Fruit fly (Drosophila melanogaster): ENCODE measurements around the gene CG15602.
A peak's percentile ranks its signal among the peaks of the same experiment; 100 is the strongest.
"Not testable (repeated sequence)": the region's sequence is repeated elsewhere in the genome, so short reads cannot be mapped to it uniquely, and the experiment has no call there.

The CG15602 gene

dm6 chrX:15799085-15799557 lies at the start of gene CG15602, which contains the start of gene sordd2:
TSS of gene CG15602 (plus strand) at chrX:15799426.
TSS of gene sordd2 (minus strand) at chrX:15799162.
- TF ChIP-seq CG17801 (GFP tag; optimal IDR thresholded peaks at IDR 0.05; ENCODE audit: partially characterized antibody): not testable (repeated sequence)

DNA sequence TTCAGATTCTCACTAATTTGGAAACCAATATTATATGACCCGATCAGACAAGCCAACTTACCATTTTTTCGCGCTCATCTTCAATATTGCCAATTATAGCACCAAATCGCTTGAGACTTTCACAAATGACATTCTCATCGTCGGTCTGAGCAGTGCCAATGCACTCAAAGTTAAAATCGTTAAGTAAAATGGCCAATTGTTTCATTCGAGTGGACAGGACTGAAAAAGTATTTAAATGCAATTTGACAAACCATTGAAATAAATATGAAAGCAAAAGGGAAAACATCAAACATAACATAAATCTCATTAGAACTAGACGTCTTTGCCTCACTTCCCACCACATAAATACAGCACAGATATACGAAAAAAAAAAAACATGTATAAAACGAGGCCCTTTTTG lies 43.2 kb upstream of the CG15602 start, which contains the start of gene CG8260:
TSS of gene CG8260 (plus strand) at position 301 of the 400 bp plus-strand sequence.
- TF ChIP-seq CG17801 (GFP tag; optimal IDR thresholded peaks at IDR 0.05; ENCODE audit: partially characterized antibody): no peak

DNA sequence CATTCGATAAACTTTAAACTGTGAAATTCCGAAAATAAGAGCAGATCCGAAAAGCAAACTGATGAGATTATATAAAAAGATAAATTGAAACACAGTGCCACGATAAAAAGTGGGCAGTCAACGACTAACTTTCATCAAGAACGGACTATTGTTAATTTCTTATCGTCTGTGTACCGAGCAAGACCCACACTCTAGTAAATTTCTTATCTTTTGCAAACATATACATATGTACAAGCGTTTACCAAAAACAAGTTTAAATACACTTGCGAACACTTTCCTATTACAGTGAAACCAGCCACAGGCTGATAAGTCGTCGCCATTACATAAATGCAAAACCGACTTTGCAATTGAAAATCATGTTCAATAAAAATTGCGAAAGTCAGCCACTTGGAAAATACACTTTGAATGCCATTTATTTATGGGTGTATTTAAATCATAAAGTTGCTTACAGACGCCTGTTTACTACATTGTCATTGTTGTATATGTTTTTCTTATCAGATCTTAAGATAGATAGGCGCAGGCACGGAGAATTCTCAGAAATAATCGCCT lies 40.5 kb upstream of the CG15602 start:
- TF ChIP-seq CG17801 (GFP tag; optimal IDR thresholded peaks at IDR 0.05; ENCODE audit: partially characterized antibody): no peak

DNA sequence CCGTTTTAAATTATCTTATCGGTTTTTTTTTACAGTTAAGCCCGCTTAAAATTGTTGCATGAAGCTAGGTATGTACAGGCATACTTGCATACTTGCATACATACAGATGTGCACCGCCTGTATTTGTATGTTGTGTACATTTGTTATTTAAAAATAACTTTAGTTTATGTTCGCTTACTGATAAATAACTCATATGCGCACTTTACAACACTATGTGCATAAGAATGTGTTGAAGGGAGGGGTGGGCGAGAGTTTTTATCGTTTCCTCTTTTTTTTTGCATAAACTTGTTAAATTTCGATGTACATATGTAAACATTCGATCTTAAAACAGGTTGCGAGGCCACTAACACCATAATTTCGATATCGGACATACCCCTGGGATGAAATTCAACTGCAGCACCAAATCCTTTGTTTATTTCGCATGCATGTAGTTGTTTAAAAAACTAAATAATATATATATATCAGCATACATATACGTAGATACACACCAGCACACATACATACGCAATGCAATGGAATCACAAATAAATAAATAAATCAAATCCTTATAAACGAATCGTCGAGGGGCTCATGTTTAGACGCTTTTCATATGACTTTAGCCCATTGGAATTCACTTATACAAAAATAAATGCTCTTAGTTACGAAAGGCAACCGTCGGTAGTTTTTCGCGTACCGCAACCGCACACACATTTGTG lies 39.3 kb upstream of the CG15602 start:
- peak; percentile 1 for TF ChIP-seq CG17801 (GFP tag; optimal IDR thresholded peaks at IDR 0.05; ENCODE audit: partially characterized antibody)

DNA sequence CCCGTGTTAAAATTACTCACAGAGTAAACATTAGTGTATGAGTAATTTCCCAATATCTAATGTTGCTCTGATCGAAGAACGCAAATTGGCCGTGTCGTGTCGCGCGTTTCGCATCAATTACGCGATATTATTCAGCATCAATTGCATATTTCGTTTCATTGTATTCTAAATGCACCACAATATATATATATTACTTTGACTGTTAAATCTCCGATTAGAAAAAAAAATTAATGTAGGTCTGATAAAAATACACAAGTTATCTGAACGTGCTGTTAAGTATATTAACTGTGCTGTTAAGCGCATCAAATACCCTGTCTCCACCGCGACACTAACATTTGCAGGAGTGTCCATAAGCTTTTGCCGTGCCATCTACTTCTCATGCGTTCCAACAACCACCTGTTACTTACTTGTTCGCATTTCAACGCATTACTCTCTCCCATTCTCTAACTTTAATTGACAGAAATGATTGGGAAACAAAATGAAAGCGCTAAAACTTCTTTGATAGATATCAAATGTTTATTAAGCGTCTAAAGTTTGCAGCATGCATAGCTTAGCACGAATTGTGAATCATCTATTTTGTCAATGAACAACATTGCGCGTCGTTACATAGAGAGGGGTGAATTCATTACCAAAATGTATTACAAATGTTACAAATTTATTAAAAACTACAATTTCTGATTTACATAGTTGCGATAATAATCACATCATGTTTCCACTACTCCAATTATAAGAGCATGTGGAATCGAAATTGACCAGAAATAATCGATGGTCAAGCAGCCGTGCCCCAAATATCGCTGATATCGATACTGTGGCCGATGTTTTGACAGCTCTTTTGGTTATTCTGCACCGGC lies 38.6 kb upstream of the CG15602 start, which contains the start of the genes Graf and mRpL3:
TSS of gene Graf (minus strand) at position 287 of the 851 bp plus-strand sequence.
TSS of gene mRpL3 (plus strand) at position 802 of the 851 bp plus-strand sequence.
- TF ChIP-seq CG17801 (GFP tag; optimal IDR thresholded peaks at IDR 0.05; ENCODE audit: partially characterized antibody): no peak

dm6 chrX:15761298-15761640 lies 38.0 kb upstream of the CG15602 start:
- no peak for TF ChIP-seq CG17801 (GFP tag; optimal IDR thresholded peaks at IDR 0.05; ENCODE audit: partially characterized antibody)

dm6 chrX:15762723-15763122 lies 36.5 kb upstream of the CG15602 start, which contains the start of gene Polr3A:
TSS of gene Polr3A (plus strand) at chrX:15762956.
- no peak for TF ChIP-seq CG17801 (GFP tag; optimal IDR thresholded peaks at IDR 0.05; ENCODE audit: partially characterized antibody)

DNA sequence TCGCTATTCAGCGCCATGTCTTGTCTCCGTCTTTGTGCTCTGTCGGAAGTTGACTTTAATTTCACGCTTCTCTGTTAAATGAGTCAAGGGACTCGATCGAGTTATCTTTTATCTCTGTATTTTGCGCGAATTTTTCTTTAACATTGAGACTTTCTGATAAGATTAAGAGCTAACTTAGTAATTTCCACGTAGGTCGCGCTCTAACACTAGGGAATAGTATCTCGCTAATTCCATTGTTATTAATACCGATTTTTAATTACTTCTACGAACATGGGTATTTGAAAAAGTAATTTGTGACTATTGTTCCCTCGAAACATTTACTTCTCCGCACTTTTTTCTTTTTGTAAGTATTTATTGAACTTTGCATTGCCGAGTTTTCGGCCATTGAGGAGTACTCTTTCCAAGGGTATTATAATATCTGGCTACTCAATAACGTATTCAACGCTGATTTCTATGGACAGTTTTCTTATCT lies 32.8 kb upstream of the CG15602 start, which contains the start of gene CG8952:
TSS of gene CG8952 (minus strand) at position 51 of the 472 bp plus-strand sequence.
- TF ChIP-seq CG17801 (GFP tag; optimal IDR thresholded peaks at IDR 0.05; ENCODE audit: partially characterized antibody): no peak

- no peak for TF ChIP-seq CG17801 (GFP tag; optimal IDR thresholded peaks at IDR 0.05; ENCODE audit: partially characterized antibody)
These were observed 29.8 kb upstream of the CG15602 start, which contains the start of gene CG33172 for dm6 chrX:15769457-15769856. TSS of gene CG33172 (plus strand) at chrX:15769664.

dm6 chrX:15772663-15773062 lies 26.6 kb upstream of the CG15602 start, which contains the start of gene CG43672:
TSS of gene CG43672 (plus strand) at chrX:15772963.
- no peak for TF ChIP-seq CG17801 (GFP tag; optimal IDR thresholded peaks at IDR 0.05; ENCODE audit: partially characterized antibody)

DNA sequence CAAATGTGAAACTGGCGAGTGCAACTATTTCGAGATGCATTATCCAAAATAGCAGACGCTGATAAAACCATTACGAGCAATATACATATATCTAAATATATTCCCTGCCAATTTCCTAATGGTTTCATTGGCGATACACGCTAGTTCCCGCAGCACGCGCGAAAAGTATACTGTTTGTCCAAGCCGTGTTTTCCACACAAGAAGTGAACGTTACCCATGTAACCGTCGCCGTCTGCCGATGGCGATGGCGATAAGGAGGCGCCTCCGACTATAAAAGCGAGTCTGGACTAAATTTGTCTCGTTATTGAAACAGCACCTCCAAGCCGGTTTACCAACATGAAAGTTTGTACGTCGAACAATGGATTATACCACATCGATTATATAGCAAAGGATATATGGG lies 20.4 kb upstream of the CG15602 start, which contains the start of gene CG43673:
TSS of gene CG43673 (plus strand) at position 301 of the 400 bp plus-strand sequence.
- TF ChIP-seq CG17801 (GFP tag; optimal IDR thresholded peaks at IDR 0.05; ENCODE audit: partially characterized antibody): no peak

DNA sequence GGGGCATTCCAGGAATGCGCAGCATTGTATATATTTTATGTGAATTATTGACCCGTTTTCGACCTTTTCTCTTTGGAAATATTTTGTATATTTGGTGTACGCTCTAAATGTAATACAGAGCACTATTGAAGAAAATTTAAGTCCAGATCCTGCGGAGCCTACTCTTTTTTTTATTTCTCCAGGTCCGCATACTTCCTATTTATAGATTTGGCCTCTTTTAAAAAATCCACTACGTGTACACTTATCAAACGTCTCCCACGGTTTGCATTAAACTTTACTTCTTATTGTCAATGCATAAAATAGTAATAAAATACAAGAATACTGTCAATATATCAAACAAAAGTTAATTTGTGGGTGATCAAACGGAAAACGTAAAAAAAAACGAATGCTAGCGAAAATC lies 15.6 kb upstream of the CG15602 start, which contains the start of gene Efhc1.1:
TSS of gene Efhc1.1 (minus strand) at position 101 of the 400 bp plus-strand sequence.
- TF ChIP-seq CG17801 (GFP tag; optimal IDR thresholded peaks at IDR 0.05; ENCODE audit: partially characterized antibody): no peak

dm6 chrX:15785429-15786239 lies 13.6 kb upstream of the CG15602 start, which contains the start of the genes Paf-AHalpha and mRpS30:
TSS of gene Paf-AHalpha (minus strand) at chrX:15785583.
TSS of gene mRpS30 (plus strand) at chrX:15786047.
- peak; percentile 25 for TF ChIP-seq CG17801 (GFP tag; optimal IDR thresholded peaks at IDR 0.05; ENCODE audit: partially characterized antibody)

DNA sequence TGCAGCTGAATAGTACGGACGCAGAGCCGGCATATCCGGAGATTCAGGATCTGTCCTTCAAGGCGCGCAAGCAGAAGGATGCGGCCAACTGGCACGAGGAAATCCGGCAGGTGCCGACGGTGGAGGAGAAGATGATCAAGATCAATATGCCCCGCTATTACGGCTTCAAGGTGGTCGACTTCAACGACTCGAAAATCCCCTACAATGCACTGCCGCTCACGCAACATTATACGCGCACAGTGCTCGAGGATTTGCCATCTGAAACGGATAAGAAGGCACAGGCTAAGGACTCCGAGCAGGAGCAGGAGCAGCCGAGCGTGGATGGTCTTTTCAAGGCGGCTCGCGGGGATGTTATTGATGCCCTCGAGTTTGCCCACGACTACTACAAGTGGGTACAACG lies 13.0 kb upstream of the CG15602 start:
- no peak for TF ChIP-seq CG17801 (GFP tag; optimal IDR thresholded peaks at IDR 0.05; ENCODE audit: partially characterized antibody)
